Fruit fly (Drosophila melanogaster) whole organism, pupa: ENCODE results near the gene CG42818.

ENCODE experiments used
- CG13204 ChIP-seq: fragments of 200-800 bp; sonication (Bioruptor generic); optimal IDR thresholded peaks from 2 replicates; lab custom pipeline; 2018; ENCODE audit warnings: missing biosample characterization, mild to moderate bottlenecking, missing genetic modification characterization, moderate library complexity
- CG14655 ChIP-seq: fragments of 200-800 bp; sonication (Bioruptor generic); optimal IDR thresholded peaks from 3 replicates; lab custom pipeline; 2017; ENCODE audit warnings: mild to moderate bottlenecking, missing biosample characterization, missing genetic modification reagents, missing genetic modification characterization
- CG17806 ChIP-seq: fragments of 200-800 bp; sonication (Bioruptor generic); optimal IDR thresholded peaks from 2 replicates; lab custom pipeline; 2018; ENCODE audit warnings: missing biosample characterization, mild to moderate bottlenecking, missing genetic modification characterization, moderate library complexity
- CG34367 ChIP-seq: fragments of 200-800 bp; sonication (Bioruptor generic); optimal IDR thresholded peaks from 2 replicates; lab custom pipeline; 2018; ENCODE audit warnings: missing biosample characterization, mild to moderate bottlenecking, missing genetic modification characterization
- CG8301 ChIP-seq: fragments of 200-800 bp; sonication (Bioruptor generic); optimal IDR thresholded peaks from 2 replicates; lab custom pipeline; 2018; ENCODE audit warnings: missing biosample characterization, mild to moderate bottlenecking, missing genetic modification characterization
- CG9948 ChIP-seq: fragments of 200-800 bp; sonication (Bioruptor generic); optimal IDR thresholded peaks from 2 replicates; lab custom pipeline; 2018; ENCODE audit warnings: missing biosample characterization, mild to moderate bottlenecking, missing genetic modification characterization, moderate library complexity
- D1 ChIP-seq: fragments of 200-800 bp; sonication (Bioruptor generic); optimal IDR thresholded peaks from 2 replicates; lab custom pipeline; 2018; ENCODE audit warnings: missing biosample characterization, mild to moderate bottlenecking, missing genetic modification characterization, moderate library complexity
- EcR ChIP-seq: fragments of 200-800 bp; sonication (Bioruptor generic); optimal IDR thresholded peaks from 3 replicates; lab custom pipeline; 2019; ENCODE audit warnings: missing biosample characterization, missing genetic modification characterization, mild to moderate bottlenecking, moderate library complexity, missing genetic modification reagents
- Ets98B ChIP-seq: fragments of 200-800 bp; sonication (Bioruptor generic); IDR thresholded peaks from 2 replicates; pipeline ENCODE4 v1.3.6; 2022; ENCODE audit warnings: missing biosample characterization, missing genetic modification characterization
- Pif1A ChIP-seq: fragments of 200-800 bp; sonication (Bioruptor generic); optimal IDR thresholded peaks from 3 replicates; lab custom pipeline; 2016; ENCODE audit warnings: missing biosample characterization, missing genetic modification characterization
- fd96Ca ChIP-seq: fragments of 200-800 bp; sonication (Bioruptor generic); IDR thresholded peaks from 3 replicates; pipeline ENCODE4 v1.3.6; 2022; ENCODE audit warnings: missing biosample characterization, missing genetic modification characterization
- rn ChIP-seq: fragments of 200-800 bp; sonication (Bioruptor generic); IDR thresholded peaks from 2 replicates; pipeline ENCODE4 v1.3.6; 2022; ENCODE audit warnings: missing biosample characterization, missing genetic modification characterization

DNA sequence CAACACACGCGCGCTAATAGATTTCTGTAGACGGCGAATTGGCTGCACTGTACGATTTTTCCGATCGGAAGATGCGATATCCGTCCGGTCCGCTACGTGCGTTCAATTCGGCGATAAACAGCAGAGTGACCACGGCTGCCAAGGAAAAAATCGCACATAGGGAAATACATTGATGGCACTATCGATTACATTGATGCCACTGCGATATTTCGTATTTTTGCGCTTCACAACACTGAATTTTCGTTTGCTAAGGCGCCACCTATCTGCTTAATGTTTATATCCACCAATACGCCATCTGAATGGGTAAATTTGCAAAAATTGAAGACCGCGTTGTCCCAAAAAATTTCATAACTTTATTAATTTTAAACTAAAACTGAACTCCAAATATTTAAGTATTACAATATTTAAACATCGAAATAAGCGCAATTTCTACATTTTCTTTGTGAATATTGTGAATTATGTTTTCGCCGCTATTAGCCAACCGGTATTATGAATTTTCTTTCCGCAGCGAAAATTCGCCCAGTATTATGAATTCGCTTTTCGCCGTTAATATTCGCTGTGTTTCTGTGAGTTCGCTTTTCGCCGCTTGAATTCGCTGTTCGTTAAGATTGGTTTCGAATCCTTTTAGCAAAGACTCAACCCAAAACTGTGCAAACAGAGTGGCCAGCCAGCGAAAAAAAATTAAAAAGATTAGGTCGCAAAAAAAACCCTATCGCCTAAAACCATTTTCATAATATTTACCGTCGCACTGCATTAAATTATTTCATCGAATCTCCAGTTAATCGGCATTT, 46.1 kb downstream of the CG42818 start, which contains the start of the genes crp and pkaap:
- TF ChIP-seq CG13204 (GFP tag; lab: Kevin White, UChicago) (peak; percentile 48), CG17806 (tag; lab: Kevin White, UChicago) (peak; percentile 1), fd96Ca (GFP tag; lab: Robert Waterston, UW) (no peak), Ets98B (GFP tag; lab: Robert Waterston, UW) (no peak), D1 (tag; lab: Kevin White, UChicago) (no peak), EcR (no peak), rn (GFP tag; lab: Robert Waterston, UW) (no peak), CG14655 (GFP tag; lab: Kevin White, UChicago) (no peak), CG34367 (peak; percentile 34), Pif1A (no peak), CG8301 (tag; lab: Kevin White, UChicago) (no peak), CG9948 (tag; lab: Kevin White, UChicago) (no peak)
